Worm (Caenorhabditis elegans): ENCODE data around the gene col-129.

DNA sequence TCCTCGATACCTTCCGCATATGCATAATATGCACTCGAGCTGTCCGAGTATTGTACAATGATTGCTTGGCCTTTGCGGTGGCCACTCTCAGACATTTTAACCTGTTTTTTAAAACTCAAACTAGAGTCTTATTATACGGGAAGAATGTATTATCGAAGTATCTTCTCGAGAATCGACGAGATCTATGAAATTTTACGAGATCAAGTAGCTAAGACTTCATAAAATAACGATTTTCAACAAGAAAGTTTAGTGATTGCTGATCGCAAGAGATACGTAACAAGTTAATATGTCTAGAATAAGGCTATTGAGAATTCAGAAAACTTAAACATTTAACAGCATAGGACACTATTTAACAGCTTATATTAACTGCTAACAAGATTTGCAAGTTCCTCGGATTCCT, 33.0 kb upstream of the col-129 start, which contains the start of gene B0001.5:
- TF ChIP-seq flt-1 (GFP tag; IDR thresholded peaks at IDR 0.05) (no peak), ref-1 (GFP tag; conservative IDR thresholded peaks at IDR 0.05) (no peak), med-1 (GFP tag; optimal IDR thresholded peaks at IDR 0.05; ENCODE audit: insufficient read depth) (no peak), cog-1 (tag; optimal IDR thresholded peaks at IDR 0.05) (no peak), klf-2 (GFP tag; conservative IDR thresholded peaks at IDR 0.05) (no peak), ztf-29 (GFP tag; IDR thresholded peaks at IDR 0.05) (no peak)
